Fruit fly (Drosophila melanogaster): ENCODE data around the gene rudhira.

dm6 chrX:11841702-11842378, 25.1 kb downstream of the rudhira start:
- TF ChIP-seq cnc (optimal IDR thresholded peaks at IDR 0.05) (no peak), pad (GFP tag; optimal IDR thresholded peaks at IDR 0.05) (no peak), CG12768 (GFP tag; optimal IDR thresholded peaks at IDR 0.05) (no peak), CG33017 (tag; optimal IDR thresholded peaks at IDR 0.05) (no peak), ovo (GFP tag; optimal IDR thresholded peaks at IDR 0.05) (no peak), bab1 (GFP tag; optimal IDR thresholded peaks at IDR 0.05) (no peak), CG11617 (GFP tag; optimal IDR thresholded peaks at IDR 0.05) (no peak), Mnt (GFP tag; optimal IDR thresholded peaks at IDR 0.05) (no peak), Clk (GFP tag; optimal IDR thresholded peaks at IDR 0.05) (no peak), CG7045 (GFP tag; optimal IDR thresholded peaks at IDR 0.05) (no peak), CG1620 (GFP tag; optimal IDR thresholded peaks at IDR 0.05) (no peak)
